Worm (Caenorhabditis elegans) whole organism, L4 larva: Measurements from ENCODE around the gene bre-3.

ENCODE experiments used
- D1046.2 ChIP-seq: fragments of 200-800 bp; sonication (Bioruptor generic); IDR thresholded peaks from 2 replicates; pipeline ENCODE4 v1.3.6; 2022; ENCODE audit warnings: missing genetic modification characterization, missing compliant biosample characterization
- F10B5.3 ChIP-seq: sonication (generic microtip); optimal IDR thresholded peaks from 2 replicates; lab custom pipeline; 2016; ENCODE audit warnings: mild to moderate bottlenecking, missing genetic modification characterization, missing compliant biosample characterization
- F37D6.2 ChIP-seq: sonication (generic microtip); optimal IDR thresholded peaks from 2 replicates; lab custom pipeline; 2016; ENCODE audit warnings: mild to moderate bottlenecking, missing genetic modification characterization, missing compliant biosample characterization
- T20F7.1 ChIP-seq: fragments of 200-800 bp; sonication (Bioruptor generic); optimal IDR thresholded peaks from 2 replicates; lab custom pipeline; 2018; ENCODE audit warnings: mild to moderate bottlenecking, missing genetic modification characterization, missing compliant biosample characterization
- T26A8.4 ChIP-seq: fragments of 200-800 bp; sonication (Bioruptor generic); IDR thresholded peaks from 2 replicates; pipeline ENCODE4 v1.3.6; 2022; ENCODE audit warnings: missing genetic modification characterization, missing compliant biosample characterization
- Y105C5A.15 ChIP-seq: fragments of 200-800 bp; sonication (Bioruptor generic); IDR thresholded peaks from 2 replicates; pipeline ENCODE4 v1.3.6; 2022; ENCODE audit warnings: missing genetic modification characterization, missing compliant biosample characterization
- Y5F2A.4 ChIP-seq: fragments of 200-800 bp; sonication (Bioruptor generic); optimal IDR thresholded peaks from 2 replicates; lab custom pipeline; 2018; ENCODE audit warnings: mild to moderate bottlenecking, missing genetic modification characterization, missing compliant biosample characterization
- Y75B8A.6 ChIP-seq: fragments of 200-800 bp; sonication (Bioruptor generic); IDR thresholded peaks from 2 replicates; pipeline ENCODE4 v1.3.6; 2022; ENCODE audit warnings: missing genetic modification reagents, missing genetic modification characterization, missing compliant biosample characterization
- ZK546.5 ChIP-seq, 2 experiments: sonication (generic microtip); optimal IDR thresholded peaks; 2 replicates each; lab custom pipeline; 2017; ENCODE audit warnings: missing biosample characterization in 2 of 2, missing genetic modification characterization in 2 of 2
- aly-2 ChIP-seq: sonication (generic microtip); optimal IDR thresholded peaks from 2 replicates; lab custom pipeline; 2018; ENCODE audit warnings: missing biosample characterization, missing genetic modification characterization
- attf-4 ChIP-seq: sonication (generic microtip); optimal IDR thresholded peaks from 3 replicates; lab custom pipeline; 2017; ENCODE audit warnings: missing biosample characterization, missing genetic modification characterization
- ceh-20 ChIP-seq: fragments of 200-800 bp; sonication (Bioruptor generic); IDR thresholded peaks from 2 replicates; pipeline ENCODE4 v1.3.6; 2022; ENCODE audit warnings: missing genetic modification reagents, missing genetic modification characterization, missing compliant biosample characterization
- ceh-28 ChIP-seq: fragments of 150-350 bp; optimal IDR thresholded peaks from 2 replicates; lab custom pipeline; 2014; ENCODE audit warnings: missing biosample characterization, missing genetic modification reagents, missing genetic modification characterization
- ceh-82 ChIP-seq: sonication (generic microtip); optimal IDR thresholded peaks from 2 replicates; lab custom pipeline; 2017; ENCODE audit warnings: missing biosample characterization, missing genetic modification characterization
- daf-8 ChIP-seq: fragments of 200-800 bp; sonication (Bioruptor generic); IDR thresholded peaks from 2 replicates; pipeline ENCODE4 v1.3.6; 2022; ENCODE audit warnings: missing genetic modification characterization, missing compliant biosample characterization
- dmd-6 ChIP-seq: fragments of 200-800 bp; sonication (Bioruptor generic); IDR thresholded peaks from 2 replicates; pipeline ENCODE4 v1.3.6; 2022; ENCODE audit warnings: missing genetic modification reagents, missing genetic modification characterization, missing compliant biosample characterization
- dmd-8 ChIP-seq: fragments of 200-800 bp; sonication (Bioruptor generic); IDR thresholded peaks from 2 replicates; pipeline ENCODE4 v1.3.6; 2022; ENCODE audit warnings: missing genetic modification characterization, missing compliant biosample characterization
- egl-27 ChIP-seq: sonication (generic microtip); optimal IDR thresholded peaks from 3 replicates; lab custom pipeline; 2017; ENCODE audit warnings: missing biosample characterization, missing genetic modification reagents, missing genetic modification characterization
- egl-43 ChIP-seq: fragments of 200-800 bp; sonication (Bioruptor generic); IDR thresholded peaks from 2 replicates; pipeline ENCODE4 v1.3.6; 2022; ENCODE audit warnings: missing genetic modification reagents, missing genetic modification characterization, missing compliant biosample characterization
- fkh-10 ChIP-seq: fragments of 150-350 bp; optimal IDR thresholded peaks from 2 replicates; lab custom pipeline; 2014; ENCODE audit warnings: missing biosample characterization, missing genetic modification reagents, missing genetic modification characterization
- fos-1 ChIP-seq: fragments of 150-350 bp; optimal IDR thresholded peaks from 2 replicates; lab custom pipeline; 2014; ENCODE audit warnings: missing biosample characterization, missing genetic modification characterization
- gei-8 ChIP-seq: fragments of 200-800 bp; sonication (Bioruptor generic); optimal IDR thresholded peaks from 2 replicates; lab custom pipeline; 2018; ENCODE audit warnings: mild to moderate bottlenecking, missing genetic modification characterization, missing compliant biosample characterization
- hlh-11 ChIP-seq: fragments of 200-800 bp; sonication (Bioruptor generic); optimal IDR thresholded peaks from 2 replicates; lab custom pipeline; 2018; ENCODE audit warnings: mild to moderate bottlenecking, missing genetic modification characterization, missing compliant biosample characterization
- lim-7 ChIP-seq: fragments of 200-800 bp; sonication (Bioruptor generic); IDR thresholded peaks from 2 replicates; pipeline ENCODE4 v1.3.6; 2022; ENCODE audit warnings: missing genetic modification characterization, missing compliant biosample characterization
- lin-1 ChIP-seq: fragments of 200-800 bp; sonication (Bioruptor generic); IDR thresholded peaks from 2 replicates; pipeline ENCODE4 v1.3.6; 2022; ENCODE audit warnings: missing genetic modification reagents, missing genetic modification characterization, missing compliant biosample characterization
- lin-15B ChIP-seq: fragments of 150-350 bp; sonication (generic microtip); optimal IDR thresholded peaks from 3 replicates; lab custom pipeline; 2014; ENCODE audit warnings: missing biosample characterization, missing genetic modification characterization
- lin-39 ChIP-seq: fragments of 150-350 bp; optimal IDR thresholded peaks from 2 replicates; lab custom pipeline; 2014; ENCODE audit warnings: missing biosample characterization, missing genetic modification reagents, missing genetic modification characterization
- lir-3 ChIP-seq: sonication (generic microtip); optimal IDR thresholded peaks from 2 replicates; lab custom pipeline; 2016; ENCODE audit warnings: mild to moderate bottlenecking, missing genetic modification characterization, missing compliant biosample characterization
- mdl-1 ChIP-seq, 2 experiments: fragments of 150-350 bp in 1 of 2; sonication (generic microtip) in 1 of 2; optimal IDR thresholded peaks; 2 replicates each; lab custom pipeline; 2014 to 2017; ENCODE audit warnings: missing biosample characterization in 2 of 2, missing genetic modification characterization in 2 of 2
- mep-1 ChIP-seq: fragments of 150-350 bp; sonication (generic microtip); optimal IDR thresholded peaks from 3 replicates; lab custom pipeline; 2014; ENCODE audit warnings: missing biosample characterization, missing genetic modification characterization
- nhr-10 ChIP-seq: fragments of 150-350 bp; optimal IDR thresholded peaks from 2 replicates; lab custom pipeline; 2014; ENCODE audit warnings: missing biosample characterization, missing genetic modification characterization
- nhr-11 ChIP-seq: fragments of 150-350 bp; optimal IDR thresholded peaks from 2 replicates; lab custom pipeline; 2014; ENCODE audit warnings: missing biosample characterization, missing genetic modification characterization
- nhr-111 ChIP-seq: fragments of 200-800 bp; sonication (Bioruptor generic); optimal IDR thresholded peaks from 2 replicates; lab custom pipeline; 2018; ENCODE audit warnings: mild to moderate bottlenecking, missing genetic modification characterization, missing compliant biosample characterization
- nhr-237 ChIP-seq: sonication (generic microtip); optimal IDR thresholded peaks from 2 replicates; lab custom pipeline; 2017; ENCODE audit warnings: missing biosample characterization, missing genetic modification characterization
- nhr-25 ChIP-seq: sonication (generic microtip); optimal IDR thresholded peaks from 2 replicates; lab custom pipeline; 2017; ENCODE audit warnings: missing genetic modification characterization, mild to moderate bottlenecking, missing compliant biosample characterization, antibody characterized with exemption, moderate library complexity, borderline replicate concordance; ENCODE audit not compliant: insufficient read depth
- nhr-42 ChIP-seq: fragments of 200-800 bp; sonication (Bioruptor generic); IDR thresholded peaks from 2 replicates; pipeline ENCODE4 v1.3.6; 2022; ENCODE audit warnings: missing genetic modification characterization, missing compliant biosample characterization
- nhr-6 ChIP-seq: fragments of 150-350 bp; optimal IDR thresholded peaks from 2 replicates; lab custom pipeline; 2014; ENCODE audit warnings: missing biosample characterization, missing genetic modification characterization
- nhr-77 ChIP-seq: fragments of 150-350 bp; optimal IDR thresholded peaks from 2 replicates; lab custom pipeline; 2014; ENCODE audit warnings: missing biosample characterization, missing genetic modification characterization
- pha-4 ChIP-seq, 2 experiments: fragments of 150-350 bp in 1 of 2; fragments of 200-800 bp in 1 of 2; sonication (Bioruptor generic) in 1 of 2; IDR thresholded peaks in 1 of 2; optimal IDR thresholded peaks in 1 of 2; 2 replicates each; pipeline versions ENCODE4 v1.3.6 to Lab custom; 2014 to 2022; ENCODE audit warnings: missing genetic modification characterization in 2 of 2, missing genetic modification reagents in 2 of 2, missing biosample characterization in 1 of 2, missing compliant biosample characterization in 1 of 2
- set-16 ChIP-seq: fragments of 200-800 bp; sonication (Bioruptor generic); IDR thresholded peaks from 2 replicates; pipeline ENCODE4 v1.3.6; 2022; ENCODE audit warnings: missing genetic modification reagents, missing genetic modification characterization, missing compliant biosample characterization
- skn-1 ChIP-seq: fragments of 150-350 bp; optimal IDR thresholded peaks from 2 replicates; lab custom pipeline; 2014; ENCODE audit warnings: missing biosample characterization, missing genetic modification characterization
- snpc-4 ChIP-seq: fragments of 150-350 bp; optimal IDR thresholded peaks from 2 replicates; lab custom pipeline; 2014; ENCODE audit warnings: missing biosample characterization, missing genetic modification characterization
- unc-130 ChIP-seq: sonication (generic microtip); optimal IDR thresholded peaks from 2 replicates; lab custom pipeline; 2016; ENCODE audit warnings: missing genetic modification reagents, missing genetic modification characterization, missing compliant biosample characterization
- unc-62 ChIP-seq, 3 experiments: fragments of 150-350 bp in 1 of 3; sonication (generic microtip); optimal IDR thresholded peaks in 2 of 3; peaks in 1 of 3; 1 replicate in 1 of 3; 2 replicates in 2 of 3; lab custom pipeline; 2014 to 2017; ENCODE audit warnings: missing biosample characterization in 3 of 3, missing genetic modification characterization in 3 of 3, missing genetic modification reagents in 3 of 3, missing genotype in 1 of 3
- vab-7 ChIP-seq: fragments of 200-800 bp; sonication (Bioruptor generic); IDR thresholded peaks from 2 replicates; pipeline ENCODE4 v1.3.6; 2022; ENCODE audit warnings: missing genetic modification reagents, missing genetic modification characterization, missing compliant biosample characterization
- zip-11 ChIP-seq: fragments of 200-800 bp; sonication (Bioruptor generic); IDR thresholded peaks from 2 replicates; pipeline ENCODE4 v1.3.6; 2022; ENCODE audit warnings: missing genetic modification characterization, missing compliant biosample characterization
- ztf-11 ChIP-seq: fragments of 150-350 bp; optimal IDR thresholded peaks from 2 replicates; lab custom pipeline; 2014; ENCODE audit warnings: missing biosample characterization, missing genetic modification characterization

bre-3 gene

ce11 chrIII:9509764-9510370, 24.6 kb upstream of the bre-3 start (continued):
- no peak for TF ChIP-seq ztf-11 (tag; lab: Kevin White, UChicago)
- no peak for TF ChIP-seq ZK546.5 (tag; optimal IDR thresholded peaks at IDR 0.05; lab: Kevin White, UChicago)
- TF ChIP-seq dmd-8 (GFP tag; lab: Robert Waterston, UW) = no peak
- TF ChIP-seq unc-130 = no peak
- TF ChIP-seq nhr-111 (GFP tag; lab: Kevin White, UChicago) = peak; percentile 23
- TF ChIP-seq skn-1 (tag; lab: Kevin White, UChicago) = no peak
- TF ChIP-seq zip-11 (GFP tag; lab: Robert Waterston, UW) = no peak
- no peak for TF ChIP-seq egl-43 (GFP tag; lab: Robert Waterston, UW)
- peak; percentile 36; the same call in 1 of the 2 replicates for TF ChIP-seq lin-1 (GFP tag; lab: Robert Waterston, UW)
- no peak for TF ChIP-seq fkh-10 (GFP tag; lab: Kevin White, UChicago)
- peak; percentile 23 for TF ChIP-seq F10B5.3 (tag; lab: Kevin White, UChicago)
- no peak for TF ChIP-seq fos-1 (tag; lab: Kevin White, UChicago)
- TF ChIP-seq mdl-1 (tag; optimal IDR thresholded peaks at IDR 0.05; lab: Kevin White, UChicago) = no peak
- peak; percentile 42 for TF ChIP-seq mep-1 (tag; lab: Kevin White, UChicago)
- TF ChIP-seq nhr-6 (tag; lab: Kevin White, UChicago) = peak; percentile 30
- no peak for TF ChIP-seq Y5F2A.4
- no peak for TF ChIP-seq aly-2
- TF ChIP-seq T20F7.1 = peak; percentile 55

DNA sequence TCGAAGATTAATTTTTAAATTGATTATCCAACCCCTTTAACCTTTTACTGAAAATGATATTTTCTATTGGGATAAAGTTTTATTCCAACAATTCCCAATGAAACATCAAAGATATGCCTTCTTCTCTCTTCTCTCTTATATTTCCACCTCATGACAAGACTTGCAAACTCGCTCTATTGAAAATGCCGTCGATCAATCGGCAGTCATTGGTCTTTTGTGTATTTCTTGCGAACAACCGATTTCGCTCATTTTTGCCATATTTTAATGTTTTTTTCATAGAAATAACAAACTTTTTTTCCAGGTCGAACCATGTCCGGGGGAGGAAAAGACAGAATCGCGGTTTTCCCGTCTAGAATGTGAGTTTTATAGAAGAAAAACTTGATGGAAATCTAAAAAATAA, 22.5 kb upstream of the bre-3 start, which contains the start of gene vha-14:
vha-14 (plus strand) TSS at position 302 of the 400 bp plus-strand sequence.
- TF ChIP-seq nhr-77 (tag; lab: Kevin White, UChicago) (peak; percentile 79), daf-8 (GFP tag; lab: Robert Waterston, UW) (no peak), mdl-1 (tag; optimal IDR thresholded peaks at IDR 0.05; lab: Kevin White, UChicago) (no peak), Y75B8A.6 (no peak), gei-8 (no peak), vab-7 (no peak), T26A8.4 (GFP tag; lab: Robert Waterston, UW) (no peak), set-16 (GFP tag; lab: Robert Waterston, UW) (no peak), lir-3 (tag; lab: Kevin White, UChicago) (no peak), nhr-10 (tag; lab: Kevin White, UChicago) (no peak), lin-39 (no peak), mep-1 (tag; lab: Kevin White, UChicago) (peak; percentile 77), egl-43 (GFP tag; lab: Robert Waterston, UW) (no peak), nhr-237 (tag; lab: Kevin White, UChicago) (no peak), dmd-6 (GFP tag; lab: Robert Waterston, UW) (no peak), unc-130 (no peak), ceh-28 (tag; lab: Kevin White, UChicago) (no peak), ztf-11 (tag; lab: Kevin White, UChicago) (no peak), attf-4 (tag; lab: Kevin White, UChicago) (no peak), Y105C5A.15 (GFP tag; lab: Robert Waterston, UW) (no peak), nhr-42 (GFP tag; lab: Robert Waterston, UW) (no peak), egl-27 (tag; lab: Kevin White, UChicago) (no peak), nhr-11 (tag; lab: Kevin White, UChicago) (no peak), ceh-82 (tag; lab: Kevin White, UChicago) (no peak), fos-1 (tag; lab: Kevin White, UChicago) (no peak), lin-1 (GFP tag; lab: Robert Waterston, UW) (no peak), pha-4 (GFP tag; IDR thresholded peaks at IDR 0.05; lab: Robert Waterston, UW) (no peak), pha-4 (tag; optimal IDR thresholded peaks at IDR 0.05; lab: Kevin White, UChicago) (no peak), fkh-10 (GFP tag; lab: Kevin White, UChicago) (no peak), hlh-11 (tag; lab: Kevin White, UChicago) (peak; percentile 22), aly-2 (no peak), unc-62 (GFP tag; optimal IDR thresholded peaks at IDR 0.05 in 1 of 2; lab: Kevin White, UChicago) (peak in 1 of 2 experiments; percentile 69), unc-62 (tag; optimal IDR thresholded peaks at IDR 0.05; lab: Kevin White, UChicago) (no peak), T20F7.1 (peak; percentile 46), D1046.2 (GFP tag; lab: Robert Waterston, UW) (no peak), lin-15B (tag; lab: Kevin White, UChicago) (no peak), F37D6.2 (tag; lab: Kevin White, UChicago) (no peak), nhr-6 (tag; lab: Kevin White, UChicago) (peak; percentile 97), snpc-4 (tag; lab: Kevin White, UChicago) (no peak), lim-7 (no peak), nhr-25 (tag; lab: Kevin White, UChicago) (no peak), ceh-20 (GFP tag; lab: Robert Waterston, UW) (no peak)
